Worm (Caenorhabditis elegans) whole organism, midembryonic: Measurements from ENCODE around the gene C17H12.37.

Experiments used
- T22C8.4 ChIP-seq: fragments of 200-800 bp; sonication (Bioruptor generic); IDR thresholded peaks from 2 replicates; pipeline ENCODE4 v1.3.6; 2022; ENCODE audit warnings: missing genetic modification characterization, missing compliant biosample characterization
- cog-1 ChIP-seq: sonication (generic microtip); optimal IDR thresholded peaks from 2 replicates; lab custom pipeline; 2016; ENCODE audit warnings: missing genetic modification characterization, missing compliant biosample characterization
- flt-1 ChIP-seq: fragments of 200-800 bp; sonication (Bioruptor generic); IDR thresholded peaks from 2 replicates; pipeline ENCODE4 v1.3.6; 2022; ENCODE audit warnings: missing genetic modification characterization, missing compliant biosample characterization
- klf-2 ChIP-seq: fragments of 200-800 bp; sonication (Bioruptor generic); conservative IDR thresholded peaks from 2 replicates; pipeline ENCODE4 v1.3.6; 2022; ENCODE audit warnings: missing genetic modification reagents, missing genetic modification characterization, missing compliant biosample characterization
- med-1 ChIP-seq: sonication (generic microtip); optimal IDR thresholded peaks from 2 replicates; lab custom pipeline; 2017; ENCODE audit warnings: missing genetic modification characterization, mild to moderate bottlenecking, missing compliant biosample characterization, antibody characterized with exemption, missing genetic modification reagents; ENCODE audit not compliant: insufficient read depth
- ref-1 ChIP-seq: fragments of 200-800 bp; sonication (Bioruptor generic); conservative IDR thresholded peaks from 2 replicates; pipeline ENCODE4 v1.3.6; 2022; ENCODE audit warnings: missing genetic modification reagents, missing genetic modification characterization, missing compliant biosample characterization
- tab-1 ChIP-seq: fragments of 200-800 bp; sonication (Bioruptor generic); IDR thresholded peaks from 2 replicates; pipeline ENCODE4 v1.3.6; 2022; ENCODE audit warnings: missing genetic modification characterization, missing compliant biosample characterization
- ztf-23 ChIP-seq: fragments of 200-800 bp; sonication (Bioruptor generic); IDR thresholded peaks from 2 replicates; pipeline ENCODE4 v1.3.6; 2022; ENCODE audit warnings: missing genetic modification reagents, missing genetic modification characterization, missing compliant biosample characterization
- ztf-29 ChIP-seq: fragments of 200-800 bp; sonication (Bioruptor generic); IDR thresholded peaks from 2 replicates; pipeline ENCODE4 v1.3.6; 2022; ENCODE audit warnings: missing genetic modification reagents, missing genetic modification characterization, missing compliant biosample characterization

C17H12.37 gene

DNA sequence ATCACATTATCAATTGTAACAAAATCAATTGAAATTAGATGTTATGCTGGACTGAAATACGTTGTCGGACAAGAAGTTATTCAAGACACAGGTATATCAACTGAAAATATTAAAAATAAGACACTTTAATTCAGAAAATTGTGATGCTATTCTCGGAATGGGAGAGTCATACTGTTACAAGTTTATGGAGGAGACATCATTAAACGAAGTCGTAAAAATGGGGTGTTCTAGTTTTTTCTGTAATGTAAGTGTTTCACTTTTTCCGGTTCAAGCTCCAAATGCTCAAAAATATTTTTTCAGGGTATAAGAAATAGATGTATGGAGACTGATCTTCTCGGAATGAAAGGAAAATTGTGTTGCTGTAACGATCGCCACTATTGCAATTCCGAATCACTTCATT, at the start of gene C17H12.37:
Gene C17H12.37, plus strand, starts transcription at position 301 of the 400 bp plus-strand sequence.
- no peak for TF ChIP-seq klf-2 (GFP tag; lab: Robert Waterston, UW)
- TF ChIP-seq flt-1 (GFP tag; lab: Robert Waterston, UW), result no peak
- no peak for TF ChIP-seq med-1 (GFP tag; lab: Kevin White, UChicago)
- no peak for TF ChIP-seq ztf-23 (GFP tag; lab: Robert Waterston, UW)
- TF ChIP-seq ref-1 (GFP tag; lab: Robert Waterston, UW), result no peak
- no peak for TF ChIP-seq T22C8.4 (GFP tag; lab: Robert Waterston, UW)
- TF ChIP-seq ztf-29 (GFP tag; lab: Robert Waterston, UW), result no peak
- no peak for TF ChIP-seq tab-1 (GFP tag; lab: Robert Waterston, UW)
- TF ChIP-seq cog-1, result no peak

DNA sequence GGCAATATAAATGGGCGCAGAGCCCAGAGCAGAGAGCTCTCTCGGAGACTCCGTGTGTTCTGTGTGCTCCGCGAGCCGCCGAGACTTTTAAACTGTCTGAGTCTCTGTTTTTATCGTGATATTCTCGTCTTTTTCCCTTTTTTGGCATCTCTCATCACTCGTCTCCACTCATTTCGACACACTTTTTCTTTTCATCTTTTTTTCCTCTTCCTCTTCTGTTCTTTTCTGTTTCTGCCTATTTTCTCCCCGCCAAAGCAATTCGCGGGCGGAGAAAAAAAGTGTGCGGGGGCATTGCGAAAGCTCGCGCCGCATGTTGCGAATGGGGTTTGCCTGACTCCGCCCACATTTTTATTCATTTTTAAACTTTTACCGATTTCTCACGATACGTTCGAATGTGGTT, 48.5 kb upstream of the C17H12.37 start:
- TF ChIP-seq cog-1, result peak; percentile 81
- TF ChIP-seq T22C8.4 (GFP tag; lab: Robert Waterston, UW), result peak; percentile 68
- TF ChIP-seq flt-1 (GFP tag; lab: Robert Waterston, UW), result peak; percentile 92
- peak; percentile 58 for TF ChIP-seq ref-1 (GFP tag; lab: Robert Waterston, UW)
- peak; percentile 89 for TF ChIP-seq ztf-29 (GFP tag; lab: Robert Waterston, UW)
- TF ChIP-seq tab-1 (GFP tag; lab: Robert Waterston, UW), result no peak; the same call in 1 of the 2 replicates
- peak; percentile 75; the same call in 1 of the 2 replicates for TF ChIP-seq klf-2 (GFP tag; lab: Robert Waterston, UW)
- TF ChIP-seq ztf-23 (GFP tag; lab: Robert Waterston, UW), result peak; percentile 93
- peak; percentile 79 for TF ChIP-seq med-1 (GFP tag; lab: Kevin White, UChicago)

DNA sequence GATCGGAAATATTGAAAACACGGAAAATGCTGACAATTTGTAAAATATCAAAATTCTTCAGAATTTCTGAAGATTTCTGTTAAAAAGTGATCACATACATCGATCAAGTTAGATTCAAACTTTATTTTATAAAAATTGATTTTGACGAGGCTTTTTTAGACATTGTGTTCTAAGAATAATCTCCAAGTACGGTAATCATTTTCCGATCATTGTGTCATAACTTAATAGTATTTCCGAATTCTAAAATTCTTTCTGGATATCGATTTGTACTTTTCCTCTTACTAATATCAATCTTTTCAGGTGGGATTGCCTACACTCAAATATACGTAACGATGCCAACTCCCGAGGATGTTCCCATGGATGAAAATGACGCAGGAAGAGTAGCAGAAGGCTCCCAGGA, 47.9 kb upstream of the C17H12.37 start, which contains the start of gene usp-4:
Gene usp-4, plus strand, starts transcription at position 301 of the 400 bp plus-strand sequence.
- TF ChIP-seq klf-2 (GFP tag; lab: Robert Waterston, UW) (no peak), ztf-23 (GFP tag; lab: Robert Waterston, UW) (no peak), ztf-29 (GFP tag; lab: Robert Waterston, UW) (no peak), med-1 (GFP tag; lab: Kevin White, UChicago) (no peak), T22C8.4 (GFP tag; lab: Robert Waterston, UW) (no peak), flt-1 (GFP tag; lab: Robert Waterston, UW) (no peak), cog-1 (no peak), ref-1 (GFP tag; lab: Robert Waterston, UW) (no peak), tab-1 (GFP tag; lab: Robert Waterston, UW) (no peak)

DNA sequence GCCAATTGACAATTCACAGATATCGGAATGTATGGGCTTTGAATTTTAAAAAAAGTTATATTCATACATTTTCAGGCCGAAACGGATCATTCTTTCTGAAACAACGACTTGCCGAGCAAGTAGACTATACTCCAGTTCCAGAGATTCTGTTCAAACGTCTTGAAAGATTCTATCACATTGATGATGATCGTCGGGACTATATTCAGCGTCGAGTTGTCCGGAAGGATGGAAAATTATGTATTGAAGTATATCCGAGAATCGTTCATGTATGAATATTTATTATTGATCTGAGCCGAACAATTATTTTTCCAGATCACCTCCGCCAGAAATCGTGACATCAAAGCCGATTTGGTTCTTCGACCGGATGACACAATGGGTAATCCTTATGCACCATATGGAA, 47.3 kb upstream of the C17H12.37 start:
- TF ChIP-seq med-1 (GFP tag; lab: Kevin White, UChicago) (no peak), ref-1 (GFP tag; lab: Robert Waterston, UW) (no peak), ztf-29 (GFP tag; lab: Robert Waterston, UW) (no peak), cog-1 (no peak), tab-1 (GFP tag; lab: Robert Waterston, UW) (no peak), ztf-23 (GFP tag; lab: Robert Waterston, UW) (no peak), flt-1 (GFP tag; lab: Robert Waterston, UW) (no peak), T22C8.4 (GFP tag; lab: Robert Waterston, UW) (no peak), klf-2 (GFP tag; lab: Robert Waterston, UW) (no peak)

DNA sequence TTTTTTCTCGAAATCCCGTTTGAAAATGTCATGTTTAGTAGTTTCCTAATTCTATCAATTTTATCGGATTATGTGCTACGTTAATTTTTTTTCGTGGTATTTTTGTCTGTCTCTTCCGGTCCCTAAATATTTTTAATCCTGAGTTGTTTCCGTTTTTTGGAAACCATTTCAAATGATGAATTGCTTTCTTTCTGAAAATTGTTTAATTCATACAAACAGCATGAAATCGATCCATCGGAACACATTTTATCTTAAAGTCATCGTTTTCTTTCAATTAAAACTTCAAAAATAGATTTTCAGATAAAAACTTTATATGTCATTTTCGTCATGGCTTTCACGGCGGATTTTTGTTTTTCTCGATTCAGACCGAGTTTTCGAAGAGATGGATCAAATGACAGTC, 42.5 kb upstream of the C17H12.37 start, which contains the start of gene spd-3:
Gene spd-3, plus strand, starts transcription at position 301 of the 400 bp plus-strand sequence.
- no peak for TF ChIP-seq tab-1 (GFP tag; lab: Robert Waterston, UW)
- TF ChIP-seq cog-1, result no peak
- TF ChIP-seq med-1 (GFP tag; lab: Kevin White, UChicago), result no peak
- no peak for TF ChIP-seq ztf-23 (GFP tag; lab: Robert Waterston, UW)
- TF ChIP-seq klf-2 (GFP tag; lab: Robert Waterston, UW), result no peak
- TF ChIP-seq ref-1 (GFP tag; lab: Robert Waterston, UW), result no peak
- TF ChIP-seq T22C8.4 (GFP tag; lab: Robert Waterston, UW), result no peak
- TF ChIP-seq flt-1 (GFP tag; lab: Robert Waterston, UW), result no peak
- no peak for TF ChIP-seq ztf-29 (GFP tag; lab: Robert Waterston, UW)

DNA sequence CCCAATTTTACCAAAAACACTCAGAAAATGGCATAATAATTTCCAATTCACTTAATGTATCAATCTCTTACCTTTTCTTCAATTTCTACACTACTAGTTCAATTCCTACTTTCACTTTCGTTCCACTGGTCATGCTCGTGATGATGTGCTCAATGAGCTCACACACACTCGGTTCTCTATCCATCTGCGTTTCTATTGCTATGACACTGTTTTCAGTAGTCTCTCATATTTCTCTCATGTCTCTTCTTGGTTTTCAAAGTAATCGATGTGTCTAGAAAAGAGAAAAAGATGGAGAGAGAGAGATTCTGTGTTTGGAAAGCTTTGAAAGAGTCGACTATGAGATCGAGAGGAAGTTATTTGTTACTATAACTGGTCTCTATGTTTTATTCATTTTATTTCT, 37.7 kb upstream of the C17H12.37 start:
- TF ChIP-seq ztf-23 (GFP tag; lab: Robert Waterston, UW), result no peak
- no peak for TF ChIP-seq klf-2 (GFP tag; lab: Robert Waterston, UW)
- TF ChIP-seq ref-1 (GFP tag; lab: Robert Waterston, UW), result no peak
- no peak for TF ChIP-seq T22C8.4 (GFP tag; lab: Robert Waterston, UW)
- no peak for TF ChIP-seq tab-1 (GFP tag; lab: Robert Waterston, UW)
- TF ChIP-seq cog-1, result no peak
- no peak for TF ChIP-seq flt-1 (GFP tag; lab: Robert Waterston, UW)
- no peak for TF ChIP-seq med-1 (GFP tag; lab: Kevin White, UChicago)
- TF ChIP-seq ztf-29 (GFP tag; lab: Robert Waterston, UW), result no peak

DNA sequence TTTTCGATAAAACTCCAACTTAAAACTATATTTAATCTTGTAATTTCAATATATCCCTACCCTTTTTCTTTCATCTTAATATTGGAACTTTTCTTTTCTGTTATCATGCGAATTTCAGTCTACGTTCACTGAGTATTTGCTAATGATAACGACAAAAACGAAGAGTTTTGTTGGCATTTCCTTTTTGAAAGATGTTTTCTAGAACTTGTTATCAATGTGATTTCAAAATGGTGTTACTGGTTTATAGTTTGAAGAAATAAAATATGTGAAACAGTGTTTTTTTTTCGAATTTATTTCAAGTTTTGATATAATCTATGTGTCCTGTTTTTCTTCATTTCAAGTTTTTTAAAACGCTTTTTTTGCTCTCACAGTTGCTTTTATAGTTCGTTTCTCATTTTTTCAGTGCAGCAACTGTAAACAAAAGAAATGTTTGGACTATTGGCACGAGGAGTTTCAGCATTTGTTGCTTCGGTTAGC, 34.5 kb upstream of the C17H12.37 start, which contains the start of gene anat-1:
Gene anat-1, plus strand, starts transcription at position 427 of the 477 bp plus-strand sequence.
- TF ChIP-seq cog-1 (no peak), tab-1 (GFP tag; lab: Robert Waterston, UW) (no peak), med-1 (GFP tag; lab: Kevin White, UChicago) (no peak), ztf-29 (GFP tag; lab: Robert Waterston, UW) (no peak)

DNA sequence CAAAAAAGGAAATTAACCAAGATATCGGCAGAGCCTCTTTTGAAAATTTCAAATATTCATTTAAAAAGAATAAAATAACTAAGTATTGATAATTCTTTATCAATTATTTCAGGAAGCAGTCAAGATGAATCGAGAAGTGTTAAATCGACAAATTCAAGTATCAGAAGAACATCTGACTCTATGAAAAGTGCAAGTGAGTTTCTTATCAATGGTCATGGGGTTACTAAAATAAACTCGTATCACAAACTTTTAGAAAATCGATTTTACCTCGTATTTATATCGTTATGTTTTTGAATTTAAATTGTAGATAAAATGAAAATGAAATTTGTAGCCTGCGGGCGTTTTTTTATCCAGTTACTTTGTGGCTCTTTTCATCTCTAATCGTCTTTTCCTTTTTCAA, 33.4 kb upstream of the C17H12.37 start:
- no peak for TF ChIP-seq T22C8.4 (GFP tag; lab: Robert Waterston, UW)
- TF ChIP-seq med-1 (GFP tag; lab: Kevin White, UChicago), result no peak
- no peak for TF ChIP-seq ztf-29 (GFP tag; lab: Robert Waterston, UW)
- TF ChIP-seq ref-1 (GFP tag; lab: Robert Waterston, UW), result no peak
- TF ChIP-seq tab-1 (GFP tag; lab: Robert Waterston, UW), result no peak
- no peak for TF ChIP-seq cog-1
- TF ChIP-seq flt-1 (GFP tag; lab: Robert Waterston, UW), result no peak
- no peak for TF ChIP-seq klf-2 (GFP tag; lab: Robert Waterston, UW)
- no peak for TF ChIP-seq ztf-23 (GFP tag; lab: Robert Waterston, UW)

DNA sequence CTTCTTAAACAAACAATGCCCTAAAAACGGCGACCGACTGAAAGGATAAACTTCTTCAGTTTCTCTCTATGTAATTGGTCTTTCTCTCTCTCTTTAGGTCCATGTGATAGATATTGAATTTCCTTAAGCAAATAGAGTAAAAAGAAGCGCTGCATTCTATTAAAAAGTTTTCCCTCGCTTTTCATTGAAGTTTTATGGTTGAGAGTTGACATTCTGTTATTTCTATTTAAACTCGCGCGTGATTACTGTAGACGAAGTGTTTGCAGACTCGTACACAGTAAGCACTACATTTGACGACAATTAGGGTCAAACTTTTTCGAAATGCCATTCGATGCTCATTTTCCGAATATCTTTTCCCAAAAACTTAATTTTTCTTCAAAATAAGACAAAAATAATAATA, 27.8 kb upstream of the C17H12.37 start:
- no peak for TF ChIP-seq cog-1
- TF ChIP-seq tab-1 (GFP tag; lab: Robert Waterston, UW), result no peak
- no peak for TF ChIP-seq klf-2 (GFP tag; lab: Robert Waterston, UW)
- no peak for TF ChIP-seq ztf-29 (GFP tag; lab: Robert Waterston, UW)
- TF ChIP-seq ref-1 (GFP tag; lab: Robert Waterston, UW), result no peak
- TF ChIP-seq flt-1 (GFP tag; lab: Robert Waterston, UW), result no peak
- TF ChIP-seq ztf-23 (GFP tag; lab: Robert Waterston, UW), result no peak
